Fruit fly (Drosophila melanogaster) whole organism, embryonic: ENCODE data around the gene CG45072.

Source experiments
- Asciz ChIP-seq: fragments of 200-800 bp; sonication (Bioruptor generic); optimal IDR thresholded peaks from 2 replicates; lab custom pipeline; 2017; ENCODE audit warnings: missing biosample characterization, mild to moderate bottlenecking, missing genetic modification characterization, missing genetic modification reagents
- CG10209 ChIP-seq: fragments of 200-800 bp; sonication (Bioruptor generic); optimal IDR thresholded peaks from 3 replicates; lab custom pipeline; 2017; ENCODE audit warnings: missing biosample characterization, mild to moderate bottlenecking, missing genetic modification characterization, missing genetic modification reagents
- CG11247 ChIP-seq: fragments of 200-800 bp; sonication (Bioruptor generic); IDR thresholded peaks from 2 replicates; pipeline ENCODE4 v1.3.6; 2022; ENCODE audit warnings: missing biosample characterization, missing genetic modification characterization
- CG11696 ChIP-seq: fragments of 200-800 bp; sonication (Bioruptor generic); IDR thresholded peaks from 2 replicates; pipeline ENCODE4 v1.3.6; 2022; ENCODE audit warnings: missing biosample characterization, missing genetic modification characterization
- CG12104 ChIP-seq: fragments of 200-800 bp; sonication (Bioruptor generic); optimal IDR thresholded peaks from 3 replicates; lab custom pipeline; 2016; ENCODE audit warnings: missing biosample characterization, missing genetic modification characterization
- CG1647 ChIP-seq: fragments of 200-800 bp; sonication (Bioruptor generic); optimal IDR thresholded peaks from 3 replicates; lab custom pipeline; 2016; ENCODE audit warnings: missing biosample characterization, missing genetic modification characterization
- CG17328 ChIP-seq: fragments of 200-800 bp; sonication (Bioruptor generic); IDR thresholded peaks from 2 replicates; pipeline ENCODE4 v1.3.6; 2022; ENCODE audit warnings: missing biosample characterization, missing genetic modification characterization
- CG2678 ChIP-seq: fragments of 200-800 bp; sonication (Bioruptor generic); optimal IDR thresholded peaks from 3 replicates; lab custom pipeline; 2019; ENCODE audit warnings: missing biosample characterization, mild to moderate bottlenecking, missing genetic modification characterization, moderate library complexity
- CG30431 ChIP-seq: fragments of 200-800 bp; sonication (Bioruptor generic); optimal IDR thresholded peaks from 2 replicates; lab custom pipeline; 2017; ENCODE audit warnings: missing biosample characterization, missing genetic modification characterization
- CG32532 ChIP-seq: fragments of 200-800 bp; sonication (Bioruptor generic); IDR thresholded peaks from 2 replicates; pipeline ENCODE4 v1.3.6; 2022; ENCODE audit warnings: missing biosample characterization, missing genetic modification characterization
- CG3838 ChIP-seq: fragments of 200-800 bp; sonication (Bioruptor generic); optimal IDR thresholded peaks from 3 replicates; lab custom pipeline; 2016; ENCODE audit warnings: missing biosample characterization, missing genetic modification characterization
- CG4404 ChIP-seq: fragments of 200-800 bp; sonication (Bioruptor generic); IDR thresholded peaks from 2 replicates; pipeline ENCODE4 v1.3.6; 2022; ENCODE audit warnings: missing biosample characterization, missing genetic modification characterization
- CG6683 ChIP-seq: fragments of 200-800 bp; sonication (Bioruptor generic); optimal IDR thresholded peaks from 2 replicates; lab custom pipeline; 2017; ENCODE audit warnings: missing biosample characterization, mild to moderate bottlenecking, missing genetic modification characterization, missing genetic modification reagents
- CG8765 ChIP-seq: fragments of 200-800 bp; sonication (Bioruptor generic); IDR thresholded peaks from 2 replicates; pipeline ENCODE4 v1.3.6; 2022; ENCODE audit warnings: missing biosample characterization, missing genetic modification characterization
- Dbx ChIP-seq: fragments of 200-800 bp; sonication (Bioruptor generic); IDR thresholded peaks from 3 replicates; pipeline ENCODE4 v1.3.6; 2022; ENCODE audit warnings: missing biosample characterization, missing genetic modification characterization
- HLH4C ChIP-seq: fragments of 200-800 bp; sonication (Bioruptor generic); IDR thresholded peaks from 3 replicates; pipeline ENCODE4 v1.3.6; 2022; ENCODE audit warnings: missing biosample characterization, missing genetic modification characterization; ENCODE audit not compliant: partially characterized antibody
- Hmr ChIP-seq: fragments of 200-800 bp; sonication (Bioruptor generic); optimal IDR thresholded peaks from 3 replicates; lab custom pipeline; 2017; ENCODE audit warnings: mild to moderate bottlenecking, missing biosample characterization, missing genetic modification reagents, missing genetic modification characterization
- Kr ChIP-seq: fragments of 200-800 bp; sonication (Bioruptor generic); optimal IDR thresholded peaks from 2 replicates; lab custom pipeline; 2017; ENCODE audit warnings: missing biosample characterization, mild to moderate bottlenecking, missing genetic modification characterization
- Med ChIP-seq: fragments of 200-800 bp; sonication (Bioruptor generic); peaks from one replicate; lab custom pipeline; 2016; ENCODE audit warnings: missing biosample characterization, missing genetic modification characterization, mild to moderate bottlenecking, inconsistent platforms, moderate library complexity
- Mrtf ChIP-seq: fragments of 200-800 bp; sonication (Bioruptor generic); IDR thresholded peaks from 3 replicates; pipeline ENCODE4 v1.3.6; 2022; ENCODE audit warnings: missing biosample characterization, missing genetic modification characterization
- Nf-YC ChIP-seq: fragments of 200-800 bp; optimal IDR thresholded peaks from 3 replicates; lab custom pipeline; 2019; ENCODE audit warnings: missing biosample characterization, mild to moderate bottlenecking, missing genetic modification characterization, moderate library complexity
- Optix ChIP-seq: fragments of 200-800 bp; sonication (Bioruptor generic); IDR thresholded peaks from 3 replicates; pipeline ENCODE4 v1.3.6; 2022; ENCODE audit warnings: missing biosample characterization, missing genetic modification characterization
- Poxn ChIP-seq: fragments of 200-800 bp; sonication (Bioruptor generic); IDR thresholded peaks from 2 replicates; pipeline ENCODE4 v1.3.6; 2022; ENCODE audit warnings: missing biosample characterization, missing genetic modification characterization
- Rx ChIP-seq: fragments of 200-800 bp; sonication (Bioruptor generic); IDR thresholded peaks from 2 replicates; pipeline ENCODE4 v1.3.6; 2022; ENCODE audit warnings: missing biosample characterization, missing genetic modification characterization
- Spps ChIP-seq: fragments of 200-800 bp; sonication (Bioruptor generic); optimal IDR thresholded peaks from 2 replicates; lab custom pipeline; 2018; ENCODE audit warnings: missing biosample characterization, mild to moderate bottlenecking, missing genetic modification characterization
- Xrp1 ChIP-seq: fragments of 200-800 bp; sonication (Bioruptor generic); IDR thresholded peaks from 2 replicates; pipeline ENCODE4 v1.3.6; 2022; ENCODE audit warnings: missing biosample characterization, missing genetic modification characterization
- amos ChIP-seq: fragments of 200-800 bp; sonication (Bioruptor generic); IDR thresholded peaks from 2 replicates; pipeline ENCODE4 v1.3.6; 2022; ENCODE audit warnings: missing biosample characterization, missing genetic modification characterization; ENCODE audit not compliant: partially characterized antibody
- ash1 ChIP-seq: fragments of 200-800 bp; sonication (Bioruptor generic); optimal IDR thresholded peaks from 2 replicates; lab custom pipeline; 2018; ENCODE audit warnings: missing biosample characterization, mild to moderate bottlenecking, missing genetic modification characterization
- cato ChIP-seq: fragments of 200-800 bp; sonication (Bioruptor generic); optimal IDR thresholded peaks from 2 replicates; lab custom pipeline; 2016; ENCODE audit warnings: missing biosample characterization, missing genetic modification characterization, borderline replicate concordance
- chm ChIP-seq: fragments of 200-800 bp; sonication (Bioruptor generic); IDR thresholded peaks from 2 replicates; pipeline ENCODE4 v1.3.6; 2022; ENCODE audit warnings: missing biosample characterization, missing genetic modification characterization
- croc ChIP-seq: fragments of 200-800 bp; sonication (Bioruptor generic); conservative IDR thresholded peaks from 3 replicates; pipeline ENCODE4 v1.3.6; 2022; ENCODE audit warnings: missing biosample characterization, missing genetic modification characterization
- cwo ChIP-seq: fragments of 200-800 bp; sonication (Bioruptor generic); optimal IDR thresholded peaks from 3 replicates; lab custom pipeline; 2017; ENCODE audit warnings: missing biosample characterization, missing genetic modification characterization, mild to moderate bottlenecking, moderate library complexity, missing genetic modification reagents
- dmrt99B ChIP-seq: fragments of 200-800 bp; sonication (Bioruptor generic); optimal IDR thresholded peaks from 2 replicates; lab custom pipeline; 2018; ENCODE audit warnings: missing biosample characterization, mild to moderate bottlenecking, missing genetic modification characterization, moderate library complexity
- emc ChIP-seq: fragments of 200-800 bp; sonication (Bioruptor generic); optimal IDR thresholded peaks from 2 replicates; lab custom pipeline; 2016; ENCODE audit warnings: missing biosample characterization, missing genetic modification characterization
- esg ChIP-seq: fragments of 200-800 bp; sonication (Bioruptor generic); conservative IDR thresholded peaks from 2 replicates; pipeline ENCODE4 v1.3.6; 2022; ENCODE audit warnings: missing biosample characterization, missing genetic modification characterization
- jing ChIP-seq: fragments of 200-800 bp; sonication (Bioruptor generic); optimal IDR thresholded peaks from 2 replicates; lab custom pipeline; 2018; ENCODE audit warnings: missing biosample characterization, mild to moderate bottlenecking, missing genetic modification characterization
- lmd ChIP-seq: fragments of 200-800 bp; sonication (Bioruptor generic); IDR thresholded peaks from 2 replicates; pipeline ENCODE4 v1.3.6; 2022; ENCODE audit warnings: missing biosample characterization, missing genetic modification characterization
- mirr ChIP-seq: fragments of 200-800 bp; sonication (Bioruptor generic); optimal IDR thresholded peaks from 3 replicates; lab custom pipeline; 2018; ENCODE audit warnings: missing biosample characterization, mild to moderate bottlenecking, missing genetic modification characterization
- onecut ChIP-seq: fragments of 200-800 bp; sonication (Bioruptor generic); IDR thresholded peaks from 2 replicates; pipeline ENCODE4 v1.3.6; 2022; ENCODE audit warnings: missing biosample characterization, missing genetic modification characterization
- peb ChIP-seq: fragments of 200-800 bp; sonication (Bioruptor generic); IDR thresholded peaks from 2 replicates; pipeline ENCODE4 v1.3.6; 2022; ENCODE audit warnings: missing biosample characterization, missing genetic modification characterization
- phol ChIP-seq: fragments of 200-800 bp; sonication (Bioruptor generic); optimal IDR thresholded peaks from 3 replicates; lab custom pipeline; 2018; ENCODE audit warnings: missing biosample characterization, mild to moderate bottlenecking, missing genetic modification characterization, moderate library complexity
- prd ChIP-seq, 3 experiments: fragments of >200 bp in 2 of 3; fragments of 200-800 bp in 1 of 3; sonication (Bioruptor generic) in 1 of 3; optimal IDR thresholded peaks in 2 of 3; IDR thresholded peaks in 1 of 3; 2 replicates in 2 of 3; 3 replicates in 1 of 3; pipeline versions ENCODE4 v1.3.6 to Lab custom; 2017 to 2022; ENCODE audit warnings: missing biosample characterization in 1 of 3, missing genetic modification characterization in 1 of 3
- row ChIP-seq: fragments of 200-800 bp; sonication (Bioruptor generic); IDR thresholded peaks from 3 replicates; pipeline ENCODE4 v1.3.6; 2022; ENCODE audit warnings: missing biosample characterization, missing genetic modification characterization
- run ChIP-seq: fragments of 200-800 bp; sonication (Bioruptor generic); optimal IDR thresholded peaks from 3 replicates; lab custom pipeline; 2018; ENCODE audit warnings: missing biosample characterization, mild to moderate bottlenecking, missing genetic modification characterization
- salm ChIP-seq: fragments of 200-800 bp; sonication (Bioruptor generic); optimal IDR thresholded peaks from 2 replicates; lab custom pipeline; 2018; ENCODE audit warnings: missing biosample characterization, mild to moderate bottlenecking, missing genetic modification characterization
- sob ChIP-seq: fragments of 200-800 bp; sonication (Bioruptor generic); IDR thresholded peaks from 2 replicates; pipeline ENCODE4 v1.3.6; 2022; ENCODE audit warnings: missing biosample characterization, missing genetic modification characterization
- sr ChIP-seq: fragments of 200-800 bp; sonication (Bioruptor generic); IDR thresholded peaks from 3 replicates; pipeline ENCODE4 v1.3.6; 2022; ENCODE audit warnings: missing biosample characterization, missing genetic modification characterization
- unpg ChIP-seq: fragments of 200-800 bp; sonication (Bioruptor generic); optimal IDR thresholded peaks from 3 replicates; lab custom pipeline; 2018; ENCODE audit warnings: missing biosample characterization, mild to moderate bottlenecking, missing genetic modification characterization, moderate library complexity
- vvl ChIP-seq: fragments of 200-800 bp; sonication (Bioruptor generic); IDR thresholded peaks from 2 replicates; pipeline ENCODE4 v1.3.6; 2022; ENCODE audit warnings: missing biosample characterization, missing genetic modification characterization

CG45072 gene

DNA sequence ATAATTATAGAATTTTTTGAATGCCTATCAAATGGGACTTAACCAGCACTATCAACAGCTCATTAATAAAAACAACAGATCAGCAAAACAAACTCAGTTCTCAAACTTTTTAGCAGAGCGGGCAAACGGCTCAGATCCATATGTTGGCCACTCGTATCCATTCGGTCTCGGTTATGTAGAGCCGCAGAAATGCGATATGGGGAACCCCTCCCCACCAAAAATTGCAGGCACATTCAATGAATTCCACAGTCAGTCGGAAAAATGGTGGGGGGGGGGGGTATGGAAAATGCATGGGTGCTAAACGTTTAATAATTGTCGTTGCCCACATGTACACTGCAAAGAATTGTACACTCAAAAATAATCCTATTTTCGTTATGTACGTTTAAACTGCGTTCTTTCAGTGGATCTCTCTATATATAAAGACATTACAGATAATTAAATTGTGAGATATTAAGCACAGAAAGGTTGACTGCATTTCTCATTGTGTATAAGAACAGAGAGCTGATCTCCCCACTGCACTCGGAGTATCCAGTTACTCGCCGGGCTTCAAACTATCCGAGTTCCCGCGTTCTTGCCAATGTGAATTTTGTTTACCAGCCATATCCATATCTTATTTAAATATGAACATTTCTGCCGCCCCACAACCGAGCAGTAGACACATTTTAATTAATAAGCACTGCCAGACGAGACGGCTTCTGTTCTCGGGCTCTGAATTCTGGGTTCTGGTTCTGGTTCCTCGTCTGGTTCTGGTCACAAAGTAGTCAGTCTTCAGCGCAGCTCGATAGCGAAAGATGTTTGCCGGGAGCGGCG, 28.4 kb upstream of the CG45072 start, which contains the start of gene CG15529:
Gene CG15529, plus strand, starts transcription at position 760 of the 810 bp plus-strand sequence.
- TF ChIP-seq CG32532 (GFP tag; lab: Robert Waterston, UW) (peak; percentile 34; the same call in 1 of the 2 replicates), HLH4C (GFP tag; lab: Robert Waterston, UW) (no peak), CG11696 (GFP tag; lab: Robert Waterston, UW) (no peak), Poxn (no peak), mirr (no peak), esg (GFP tag; lab: Robert Waterston, UW) (0 out of 2 replicates have a peak, but pooled peaks have one; percentile 5), Xrp1 (0 out of 2 replicates have a peak, but pooled peaks have one; percentile 19), Asciz (no peak), ash1 (no peak), croc (no peak; the same call in 2 of the 3 replicates), vvl (GFP tag; lab: Robert Waterston, UW) (no peak), jing (GFP tag; lab: Kevin White, UChicago) (no peak), peb (no peak), Spps (tag; lab: Kevin White, UChicago) (no peak), Dbx (GFP tag; lab: Robert Waterston, UW) (0 out of 3 replicates have a peak, but pooled peaks have one; percentile 32), Hmr (GFP tag; lab: Kevin White, UChicago) (no peak), sr (GFP tag; lab: Robert Waterston, UW) (no peak), onecut (GFP tag; lab: Robert Waterston, UW) (no peak), CG17328 (GFP tag; lab: Robert Waterston, UW) (peak; percentile 32; the same call in 1 of the 2 replicates), Nf-YC (tag; lab: Kevin White, UChicago) (no peak), CG1647 (no peak), CG11247 (no peak), CG2678 (tag; lab: Kevin White, UChicago) (no peak), CG10209 (GFP tag; lab: Kevin White, UChicago) (no peak), CG8765 (GFP tag; lab: Robert Waterston, UW) (0 out of 2 replicates have a peak, but pooled peaks have one; percentile 15), cwo (GFP tag; lab: Kevin White, UChicago) (no peak), Med (GFP tag; lab: Kevin White, UChicago) (peak; percentile 15), salm (tag; lab: Kevin White, UChicago) (no peak), amos (GFP tag; lab: Robert Waterston, UW) (no peak), sob (0 out of 2 replicates have a peak, but pooled peaks have one; percentile 12), Rx (no peak), run (tag; lab: Kevin White, UChicago) (no peak), Optix (GFP tag; lab: Robert Waterston, UW) (0 out of 3 replicates have a peak, but pooled peaks have one; percentile 23), CG3838 (no peak), prd (optimal IDR thresholded peaks at IDR 0.05; lab: Kevin White, UChicago) (no peak), prd (GFP tag; IDR thresholded peaks at IDR 0.05; lab: Robert Waterston, UW) (peak; percentile 32; the same call in 1 of the 3 replicates), Kr (GFP tag; lab: Kevin White, UChicago) (no peak), CG4404 (GFP tag; lab: Robert Waterston, UW) (0 out of 2 replicates have a peak, but pooled peaks have one; percentile 9), phol (no peak), chm (no peak), CG30431 (GFP tag; lab: Kevin White, UChicago) (no peak), unpg (GFP tag; lab: Kevin White, UChicago) (no peak), cato (GFP tag; lab: Kevin White, UChicago) (no peak), row (GFP tag; lab: Robert Waterston, UW) (peak; percentile 18; the same call in 1 of the 3 replicates), dmrt99B (tag; lab: Kevin White, UChicago) (no peak), CG12104 (GFP tag; lab: Kevin White, UChicago) (no peak), CG6683 (no peak), Mrtf (GFP tag; lab: Robert Waterston, UW) (no peak), emc (GFP tag; lab: Kevin White, UChicago) (no peak), lmd (no peak)
